Worm (Caenorhabditis elegans): ENCODE results near the gene hmt-1.

The hmt-1 gene

DNA sequence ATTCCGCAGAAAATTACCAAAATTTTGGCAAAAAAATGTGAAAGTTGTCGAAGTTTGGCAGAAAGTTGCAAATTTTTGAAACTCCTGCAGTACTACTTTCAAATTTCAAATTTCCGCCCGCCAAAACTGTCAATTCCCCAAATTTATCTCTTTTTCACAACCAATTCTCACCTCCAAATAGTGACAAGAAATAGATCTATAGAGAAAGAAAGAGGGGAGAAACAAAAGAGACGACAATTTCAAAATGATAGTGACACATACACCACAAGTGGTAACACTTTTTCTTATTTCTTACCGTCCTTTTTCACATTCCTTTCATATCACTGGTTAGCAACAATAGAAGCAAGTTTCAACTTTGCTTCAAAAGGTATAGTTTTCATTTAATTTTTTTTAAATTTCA lies 15.8 kb downstream of the hmt-1 start:
- TF ChIP-seq F26F4.8 (GFP tag; conservative IDR thresholded peaks at IDR 0.05) (no peak), snpc-4 (tag; optimal IDR thresholded peaks at IDR 0.05) (no peak), zfp-3 (GFP tag; conservative IDR thresholded peaks at IDR 0.05) (no peak), pqm-1 (tag; optimal IDR thresholded peaks at IDR 0.05) (peak; percentile 74), nhr-42 (GFP tag; IDR thresholded peaks at IDR 0.05) (no peak), saeg-2 (GFP tag; IDR thresholded peaks at IDR 0.05) (no peak), nhr-41 (GFP tag; IDR thresholded peaks at IDR 0.05) (no peak), dmd-6 (GFP tag; IDR thresholded peaks at IDR 0.05) (peak; percentile 33; the same call in 1 of the 2 replicates), D1046.2 (GFP tag; IDR thresholded peaks at IDR 0.05) (no peak), daf-8 (GFP tag; IDR thresholded peaks at IDR 0.05) (no peak), ces-1 (GFP tag; optimal IDR thresholded peaks at IDR 0.05) (no peak), nhr-102 (tag; optimal IDR thresholded peaks at IDR 0.05) (no peak), aly-2 (tag; optimal IDR thresholded peaks at IDR 0.05) (no peak), tag-97 (GFP tag; IDR thresholded peaks at IDR 0.05) (no peak), dmd-8 (GFP tag; IDR thresholded peaks at IDR 0.05) (no peak), Y75B8A.6 (GFP tag; IDR thresholded peaks at IDR 0.05) (no peak), spr-3 (GFP tag; optimal IDR thresholded peaks at IDR 0.05) (no peak), lin-13 (GFP tag; optimal IDR thresholded peaks at IDR 0.05) (peak; percentile 26), madf-5 (GFP tag; IDR thresholded peaks at IDR 0.05) (no peak), sdz-12 (GFP tag; optimal IDR thresholded peaks at IDR 0.05) (no peak), aha-1 (tag) (peak; percentile 64), daf-16 (GFP tag; optimal IDR thresholded peaks at IDR 0.05) (no peak), daf-16 (tag; optimal IDR thresholded peaks at IDR 0.05) (peak; percentile 9), F10B5.3 (tag; optimal IDR thresholded peaks at IDR 0.05) (no peak), F49E8.2 (tag; optimal IDR thresholded peaks at IDR 0.05; ENCODE audit: borderline replicate concordance) (no peak), rbr-2 (tag; optimal IDR thresholded peaks at IDR 0.05) (no peak), ceh-32 (tag; optimal IDR thresholded peaks at IDR 0.05; ENCODE audit: poor library complexity) (no peak), nhr-28 (tag; optimal IDR thresholded peaks at IDR 0.05) (peak; percentile 56)

DNA sequence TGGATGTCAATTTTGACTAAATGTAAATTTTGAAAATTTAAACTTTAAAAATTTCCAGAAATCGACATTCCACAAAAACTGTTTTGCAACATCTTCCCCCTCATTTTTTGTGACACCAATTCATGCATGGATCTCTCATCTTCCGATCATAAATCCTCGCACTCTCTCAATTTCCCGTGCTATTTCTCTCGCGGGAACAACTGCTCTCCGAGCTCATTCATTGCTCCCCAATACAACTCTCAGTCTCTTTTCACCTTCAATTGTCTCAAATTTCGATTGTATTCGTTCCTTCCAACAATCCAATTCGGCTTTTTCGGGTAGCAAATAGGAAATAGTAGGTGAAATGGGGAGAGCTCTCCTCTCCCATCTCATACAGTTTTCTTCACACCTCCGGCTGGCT lies 17.2 kb downstream of the hmt-1 start:
- TF ChIP-seq unc-62 (GFP tag; optimal IDR thresholded peaks at IDR 0.05 in 1 of 2) (peak in 1 of 2 experiments; percentile 88), unc-62 (tag; optimal IDR thresholded peaks at IDR 0.05) (no peak), arid-1 (GFP tag; conservative IDR thresholded peaks at IDR 0.05) (no peak), nhr-41 (GFP tag; IDR thresholded peaks at IDR 0.05) (no peak), tra-1 (GFP tag; IDR thresholded peaks at IDR 0.05) (no peak), dmd-8 (GFP tag; IDR thresholded peaks at IDR 0.05) (no peak)

DNA sequence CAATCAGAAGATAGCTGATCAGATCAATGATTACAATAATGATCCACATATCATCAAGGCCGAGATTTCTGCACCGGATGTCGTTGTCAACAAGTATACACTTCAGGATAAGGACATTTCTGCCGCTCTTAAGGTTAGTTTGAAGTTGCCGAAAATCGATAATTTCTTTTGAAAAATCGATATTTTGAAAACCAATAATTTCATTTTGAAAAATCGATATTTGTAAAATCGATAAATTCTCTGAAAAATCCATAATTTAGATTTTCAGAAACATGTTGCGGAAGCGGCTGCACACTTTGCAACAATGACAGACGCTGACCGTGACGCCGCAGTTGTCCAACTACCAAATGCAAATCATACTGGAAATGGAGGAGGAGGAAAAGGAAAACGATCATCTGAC lies 19.9 kb downstream of the hmt-1 start:
- TF ChIP-seq aha-1 (tag) = peak; percentile 29
- TF ChIP-seq ceh-28 (tag; optimal IDR thresholded peaks at IDR 0.05) = peak; percentile 84

DNA sequence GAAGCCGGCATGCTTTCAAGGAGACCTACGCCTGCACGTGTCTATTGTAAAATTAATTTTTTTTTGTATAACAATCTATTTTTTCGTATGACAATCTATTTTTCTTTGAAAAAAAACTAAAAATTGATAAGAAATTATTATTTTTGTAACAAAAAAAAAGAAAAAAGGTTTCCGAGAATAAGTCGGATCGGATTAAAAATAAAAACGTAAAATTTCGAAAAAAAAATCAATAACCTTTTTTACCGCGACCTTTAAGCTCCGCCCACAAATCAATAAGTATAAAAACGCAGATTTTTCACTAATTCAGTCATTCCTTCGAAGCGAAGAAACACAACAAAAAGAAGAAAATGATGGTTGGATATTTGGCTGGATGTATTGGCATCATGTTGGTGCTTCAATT lies 20.3 kb downstream of the hmt-1 start, which contains the start of gene W09D6.4:
TSS of gene W09D6.4 (plus strand) at position 301 of the 400 bp plus-strand sequence.
- TF ChIP-seq vab-7 (GFP tag; IDR thresholded peaks at IDR 0.05) (no peak), ZK546.5 (tag; optimal IDR thresholded peaks at IDR 0.05) (no peak), dmd-9 (GFP tag; IDR thresholded peaks at IDR 0.05) (no peak), zfp-2 (tag; optimal IDR thresholded peaks at IDR 0.05) (no peak), unc-62 (GFP tag; optimal IDR thresholded peaks at IDR 0.05 in 1 of 2) (no peak), unc-62 (tag; optimal IDR thresholded peaks at IDR 0.05) (no peak), spr-1 (tag; optimal IDR thresholded peaks at IDR 0.05) (no peak), lin-39 (tag; optimal IDR thresholded peaks at IDR 0.05) (no peak)

All from whole organism, L4 larva.